Worm (Caenorhabditis elegans): ENCODE data around the gene C50E3.6.
A peak's percentile ranks its signal among the peaks of the same experiment; 100 is the strongest.

C50E3.6 gene

DNA sequence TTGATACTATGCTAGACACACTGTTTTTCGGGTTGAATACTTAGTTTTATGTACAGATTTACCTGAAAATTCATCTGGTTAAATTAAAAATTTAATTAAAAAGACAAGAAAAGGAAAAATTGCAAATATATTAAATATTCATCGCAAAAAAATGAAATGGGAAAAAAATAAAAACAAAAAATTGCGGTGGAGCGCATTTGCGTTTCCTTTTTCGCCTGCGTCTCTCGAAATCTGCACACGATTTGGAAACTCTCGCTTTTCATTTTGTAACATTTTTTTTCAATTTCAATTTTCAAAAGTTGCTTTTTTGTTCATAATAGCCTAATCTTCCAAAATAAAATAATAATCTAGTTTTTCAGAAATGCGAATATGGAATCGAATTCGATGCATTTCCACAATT is 2.7 kb downstream of the C50E3.6 start, which contains the start of the genes F19F10.11 and C50E3.5 (continued):
- peak; percentile 57 for TF ChIP-seq rnt-1 (tag; optimal IDR thresholded peaks at IDR 0.05)
- TF ChIP-seq dsc-1 (tag; optimal IDR thresholded peaks at IDR 0.05): peak; percentile 62
- TF ChIP-seq nhr-77 (tag; optimal IDR thresholded peaks at IDR 0.05): no peak
- TF ChIP-seq hlh-4 (tag; optimal IDR thresholded peaks at IDR 0.05): no peak
- TF ChIP-seq ceh-8 (GFP tag; optimal IDR thresholded peaks at IDR 0.05): no peak
- TF ChIP-seq aly-2 (tag; optimal IDR thresholded peaks at IDR 0.05): no peak
- no peak for TF ChIP-seq F16B12.6 (tag; optimal IDR thresholded peaks at IDR 0.05)
- no peak for TF ChIP-seq aha-1 (tag; optimal IDR thresholded peaks at IDR 0.05)
- no peak for TF ChIP-seq C34B4.2 (tag; optimal IDR thresholded peaks at IDR 0.05)
- TF ChIP-seq nhr-90 (tag; optimal IDR thresholded peaks at IDR 0.05; ENCODE audit: poor library complexity): peak; percentile 66
- peak in 1 of 6 experiments; percentile 57 for TF ChIP-seq elt-3 (tag; optimal IDR thresholded peaks at IDR 0.05)
- peak; percentile 79 for TF ChIP-seq lin-14 (GFP tag; optimal IDR thresholded peaks at IDR 0.05)
- no peak for TF ChIP-seq nhr-28 (tag; optimal IDR thresholded peaks at IDR 0.05)
- no peak for TF ChIP-seq mef-2 (tag; optimal IDR thresholded peaks at IDR 0.05)
- peak; percentile 27 to 64 for TF ChIP-seq lin-35 (GFP tag; optimal IDR thresholded peaks at IDR 0.05)
- peak; percentile 73 for TF ChIP-seq nhr-47 (tag; optimal IDR thresholded peaks at IDR 0.05)
- TF ChIP-seq nhr-11 (tag; optimal IDR thresholded peaks at IDR 0.05): no peak
- TF ChIP-seq sox-4 (tag; optimal IDR thresholded peaks at IDR 0.05): no peak
- no peak for TF ChIP-seq lir-3 (tag; optimal IDR thresholded peaks at IDR 0.05; ENCODE audit: poor library complexity)
- no peak for TF ChIP-seq ceh-88 (GFP tag; IDR thresholded peaks at IDR 0.05)
- peak; percentile 69 to 71 for TF ChIP-seq efl-1 (optimal IDR thresholded peaks at IDR 0.05)
- TF ChIP-seq efl-1 (GFP tag; optimal IDR thresholded peaks at IDR 0.05 in 1 of 2): peak; percentile 69 to 95
- no peak for TF ChIP-seq ceh-63 (GFP tag; optimal IDR thresholded peaks at IDR 0.05)
- TF ChIP-seq zip-4 (GFP tag; optimal IDR thresholded peaks at IDR 0.05): no peak
- TF ChIP-seq Y116A8C.19 (tag; optimal IDR thresholded peaks at IDR 0.05; ENCODE audit: borderline replicate concordance): no peak
- TF ChIP-seq nhr-20 (tag; optimal IDR thresholded peaks at IDR 0.05): peak; percentile 69
- TF ChIP-seq egl-13 (tag; optimal IDR thresholded peaks at IDR 0.05): no peak
- peak; percentile 48 for TF ChIP-seq skn-1 (tag; optimal IDR thresholded peaks at IDR 0.05)
- no peak for TF ChIP-seq jun-1 (tag; optimal IDR thresholded peaks at IDR 0.05)
- no peak for TF ChIP-seq nhr-84 (tag; optimal IDR thresholded peaks at IDR 0.05)
- TF ChIP-seq nhr-76 (tag; optimal IDR thresholded peaks at IDR 0.05): no peak
- no peak for TF ChIP-seq ama-1 (optimal IDR thresholded peaks at IDR 0.05)

DNA sequence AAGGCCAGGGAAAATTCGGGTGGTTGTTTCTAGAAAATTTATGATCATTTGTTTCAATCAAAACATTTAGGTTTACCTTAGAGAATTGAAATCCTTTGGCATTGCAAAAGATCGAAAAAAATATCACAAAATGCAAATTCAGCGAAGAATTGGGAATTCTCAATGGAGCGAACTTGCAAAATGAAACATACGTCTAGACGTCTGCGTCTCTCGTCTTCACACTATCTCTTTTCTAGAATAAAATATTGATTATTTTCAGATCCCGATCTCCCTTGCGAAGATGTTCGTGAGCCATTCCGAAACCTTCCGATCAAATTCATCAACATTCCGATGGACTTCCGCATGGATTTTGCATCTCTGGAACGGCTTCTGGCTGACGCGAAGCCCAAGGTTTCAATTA is 10.0 kb downstream of the C50E3.6 start, which contains the start of gene ets-6:
Gene ets-6 (minus strand): TSS at position 169 of the 400 bp plus-strand sequence.
- peak; percentile 54 for TF ChIP-seq nhr-19 (GFP tag; conservative IDR thresholded peaks at IDR 0.05)
- peak in 2 of 6 experiments; percentile 12 to 34 for TF ChIP-seq elt-3 (tag; optimal IDR thresholded peaks at IDR 0.05)
- TF ChIP-seq mef-2 (tag; optimal IDR thresholded peaks at IDR 0.05): no peak
- TF ChIP-seq rnt-1 (tag; optimal IDR thresholded peaks at IDR 0.05): peak; percentile 54
- no peak for TF ChIP-seq zip-4 (GFP tag; optimal IDR thresholded peaks at IDR 0.05)
- TF ChIP-seq mep-1 (tag; optimal IDR thresholded peaks at IDR 0.05): peak; percentile 72
- TF ChIP-seq ceh-63 (GFP tag; optimal IDR thresholded peaks at IDR 0.05): no peak
- no peak for TF ChIP-seq hpl-2 (GFP tag; optimal IDR thresholded peaks at IDR 0.05)
- no peak for TF ChIP-seq ztf-11 (tag; optimal IDR thresholded peaks at IDR 0.05)
- no peak for TF ChIP-seq lin-13 (GFP tag; optimal IDR thresholded peaks at IDR 0.05)
- no peak for TF ChIP-seq C34B4.2 (tag; optimal IDR thresholded peaks at IDR 0.05)
- TF ChIP-seq elt-2 (tag; optimal IDR thresholded peaks at IDR 0.05): no peak
- TF ChIP-seq blmp-1 (tag; optimal IDR thresholded peaks at IDR 0.05): peak; percentile 20
- no peak for TF ChIP-seq aha-1 (tag; optimal IDR thresholded peaks at IDR 0.05)
- no peak for TF ChIP-seq grh-1 (GFP tag; IDR thresholded peaks at IDR 0.05)
- TF ChIP-seq pax-3 (tag; optimal IDR thresholded peaks at IDR 0.05): no peak
- peak; percentile 37 for TF ChIP-seq fos-1 (tag; optimal IDR thresholded peaks at IDR 0.05)
- peak; percentile 49 for TF ChIP-seq jun-1 (tag; optimal IDR thresholded peaks at IDR 0.05)
- TF ChIP-seq ceh-82 (tag; optimal IDR thresholded peaks at IDR 0.05): peak in 2 of 3 experiments; percentile 26 to 27
- no peak for TF ChIP-seq nhr-28 (tag; optimal IDR thresholded peaks at IDR 0.05)
- no peak for TF ChIP-seq ztf-4 (tag; optimal IDR thresholded peaks at IDR 0.05)
- no peak for TF ChIP-seq nhr-84 (tag; optimal IDR thresholded peaks at IDR 0.05)
- TF ChIP-seq ceh-88 (GFP tag; IDR thresholded peaks at IDR 0.05): no peak
- peak; percentile 55 for TF ChIP-seq xbp-1 (tag; optimal IDR thresholded peaks at IDR 0.05)
- no peak for TF ChIP-seq nhr-237 (tag; optimal IDR thresholded peaks at IDR 0.05)
- TF ChIP-seq unc-98 (GFP tag; IDR thresholded peaks at IDR 0.05): no peak
- TF ChIP-seq F16B12.6 (tag; optimal IDR thresholded peaks at IDR 0.05): no peak
- no peak for TF ChIP-seq sptf-1 (tag; optimal IDR thresholded peaks at IDR 0.05)
- no peak for TF ChIP-seq ceh-90 (tag; optimal IDR thresholded peaks at IDR 0.05)
- TF ChIP-seq dsc-1 (tag; optimal IDR thresholded peaks at IDR 0.05): peak; percentile 44
- TF ChIP-seq lin-14 (GFP tag; optimal IDR thresholded peaks at IDR 0.05): no peak
- TF ChIP-seq mab-9 (GFP tag; IDR thresholded peaks at IDR 0.05): no peak
- no peak for TF ChIP-seq unc-62 (GFP tag; optimal IDR thresholded peaks at IDR 0.05)
- TF ChIP-seq fkh-10 (GFP tag; optimal IDR thresholded peaks at IDR 0.05): no peak
